Worm (Caenorhabditis elegans) whole organism, L2 larva: ENCODE results near the gene R151.2.

Experiments
- C34F6.9 ChIP-seq: fragments of 150-350 bp; optimal IDR thresholded peaks from 2 replicates; lab custom pipeline; 2014; ENCODE audit warnings: missing biosample characterization, missing genetic modification characterization
- F13H6.1 ChIP-seq: sonication (generic microtip); optimal IDR thresholded peaks from 2 replicates; lab custom pipeline; 2016; ENCODE audit warnings: missing genetic modification characterization, missing compliant biosample characterization
- R02D3.7 ChIP-seq: fragments of 150-350 bp; optimal IDR thresholded peaks from 2 replicates; lab custom pipeline; 2014; ENCODE audit warnings: missing biosample characterization, missing genetic modification characterization
- Y55F3AM.14 ChIP-seq: fragments of 200-800 bp; sonication (Bioruptor generic); optimal IDR thresholded peaks from 2 replicates; lab custom pipeline; 2018; ENCODE audit warnings: mild to moderate bottlenecking, missing genetic modification characterization, missing compliant biosample characterization
- ZK546.5 ChIP-seq: sonication (generic microtip); optimal IDR thresholded peaks from 2 replicates; lab custom pipeline; 2017; ENCODE audit warnings: missing biosample characterization, missing genetic modification characterization
- alr-1 ChIP-seq: fragments of 150-350 bp; optimal IDR thresholded peaks from 2 replicates; lab custom pipeline; 2014; ENCODE audit warnings: missing biosample characterization, missing genetic modification characterization
- aly-2 ChIP-seq: fragments of 150-350 bp; optimal IDR thresholded peaks from 2 replicates; lab custom pipeline; 2014; ENCODE audit warnings: missing biosample characterization, missing genetic modification characterization
- ama-1 ChIP-seq: fragments of 150-350 bp; optimal IDR thresholded peaks from 2 replicates; lab custom pipeline; 2018; ENCODE audit warnings: inconsistent platforms
- blmp-1 ChIP-seq: sonication (generic microtip); optimal IDR thresholded peaks from 2 replicates; lab custom pipeline; 2017; ENCODE audit warnings: missing genetic modification characterization, mild to moderate bottlenecking, missing compliant biosample characterization, antibody characterized with exemption, moderate library complexity; ENCODE audit not compliant: insufficient read depth
- ceh-16 ChIP-seq: fragments of 150-350 bp; optimal IDR thresholded peaks from 2 replicates; lab custom pipeline; 2014; ENCODE audit warnings: missing biosample characterization, missing genetic modification characterization
- crh-2 ChIP-seq: sonication (generic microtip); optimal IDR thresholded peaks from 2 replicates; lab custom pipeline; 2017; ENCODE audit warnings: missing biosample characterization, missing genetic modification characterization
- dmd-4 ChIP-seq: sonication (generic microtip); optimal IDR thresholded peaks from 2 replicates; lab custom pipeline; 2017; ENCODE audit warnings: missing biosample characterization, missing genetic modification characterization
- egl-27 ChIP-seq: sonication (generic microtip); optimal IDR thresholded peaks from 3 replicates; lab custom pipeline; 2017; ENCODE audit warnings: missing biosample characterization, missing genetic modification reagents, missing genetic modification characterization
- elt-1 ChIP-seq: fragments of 150-350 bp; optimal IDR thresholded peaks from 2 replicates; lab custom pipeline; 2014; ENCODE audit warnings: missing biosample characterization, missing genetic modification characterization
- elt-3 ChIP-seq: sonication (generic microtip); optimal IDR thresholded peaks from 2 replicates; lab custom pipeline; 2017; ENCODE audit warnings: missing biosample characterization, missing genetic modification characterization
- lin-11 ChIP-seq: fragments of 150-350 bp; sonication (generic microtip); optimal IDR thresholded peaks from 2 replicates; lab custom pipeline; 2014; ENCODE audit warnings: missing biosample characterization, missing genetic modification characterization, inconsistent platforms, mixed read lengths
- lsy-2 ChIP-seq, 2 experiments: fragments of 150-350 bp in 1 of 2; sonication (generic microtip) in 1 of 2; optimal IDR thresholded peaks; 2 replicates each; lab custom pipeline; 2014 to 2017; ENCODE audit warnings: missing biosample characterization in 2 of 2, missing genetic modification characterization in 2 of 2
- mab-5 ChIP-seq: fragments of 150-350 bp; optimal IDR thresholded peaks from 2 replicates; lab custom pipeline; 2014; ENCODE audit warnings: missing biosample characterization, missing genetic modification characterization
- nhr-10 ChIP-seq: sonication (generic microtip); optimal IDR thresholded peaks from 2 replicates; lab custom pipeline; 2017; ENCODE audit warnings: missing biosample characterization, missing genetic modification characterization
- nhr-12 ChIP-seq: fragments of 150-350 bp; optimal IDR thresholded peaks from 2 replicates; lab custom pipeline; 2014; ENCODE audit warnings: missing biosample characterization, missing genetic modification characterization
- nhr-129 ChIP-seq: fragments of 150-350 bp; optimal IDR thresholded peaks from 2 replicates; lab custom pipeline; 2014; ENCODE audit warnings: missing biosample characterization, missing genetic modification characterization
- nhr-21 ChIP-seq: fragments of 150-350 bp; optimal IDR thresholded peaks from 2 replicates; lab custom pipeline; 2014; ENCODE audit warnings: missing biosample characterization, missing genetic modification characterization
- nhr-23 ChIP-seq: fragments of 150-350 bp; optimal IDR thresholded peaks from 2 replicates; lab custom pipeline; 2014; ENCODE audit warnings: missing biosample characterization, missing genetic modification reagents, missing genetic modification characterization
- nhr-25 ChIP-seq: fragments of 150-350 bp; sonication (generic microtip); optimal IDR thresholded peaks from 3 replicates; lab custom pipeline; 2014; ENCODE audit warnings: missing biosample characterization, missing genetic modification characterization
- peb-1 ChIP-seq: fragments of 150-350 bp; optimal IDR thresholded peaks from 2 replicates; lab custom pipeline; 2014; ENCODE audit warnings: missing biosample characterization, missing genetic modification characterization
- sem-4 ChIP-seq: fragments of 150-350 bp; optimal IDR thresholded peaks from 2 replicates; lab custom pipeline; 2014; ENCODE audit warnings: missing biosample characterization, missing genetic modification reagents, missing genetic modification characterization
- skn-1 ChIP-seq: sonication (generic microtip); optimal IDR thresholded peaks from 2 replicates; lab custom pipeline; 2017; ENCODE audit warnings: missing biosample characterization, missing genetic modification characterization
- sma-3 ChIP-seq: sonication (generic microtip); optimal IDR thresholded peaks from 2 replicates; lab custom pipeline; 2016; ENCODE audit warnings: missing genetic modification reagents, missing genetic modification characterization, missing compliant biosample characterization
- sma-9 ChIP-seq, 2 experiments: fragments of 150-350 bp in 1 of 2; sonication (generic microtip) in 1 of 2; optimal IDR thresholded peaks; 2 replicates each; lab custom pipeline; 2014 to 2016; ENCODE audit warnings: missing genetic modification characterization in 2 of 2, mild to moderate bottlenecking in 1 of 2, missing biosample characterization in 1 of 2, missing compliant biosample characterization in 1 of 2, missing genetic modification reagents in 1 of 2, moderate library complexity in 1 of 2
- snpc-4 ChIP-seq: fragments of 150-350 bp; optimal IDR thresholded peaks from 2 replicates; lab custom pipeline; 2014; ENCODE audit warnings: missing biosample characterization, missing genetic modification characterization
- unc-39 ChIP-seq: fragments of 150-350 bp; optimal IDR thresholded peaks from 2 replicates; lab custom pipeline; 2014; ENCODE audit warnings: missing biosample characterization, missing genetic modification characterization
- unc-55 ChIP-seq: fragments of 150-350 bp; sonication (generic microtip); optimal IDR thresholded peaks from 3 replicates; lab custom pipeline; 2014; ENCODE audit warnings: missing biosample characterization, missing genetic modification reagents, missing genetic modification characterization
- unc-62 ChIP-seq: fragments of 150-350 bp; optimal IDR thresholded peaks from 2 replicates; lab custom pipeline; 2014; ENCODE audit warnings: missing biosample characterization, missing genetic modification reagents, missing genetic modification characterization
- zag-1 ChIP-seq: fragments of 150-350 bp; optimal IDR thresholded peaks from 2 replicates; lab custom pipeline; 2014; ENCODE audit warnings: missing biosample characterization, missing genetic modification characterization
- ztf-11 ChIP-seq: sonication (generic microtip); optimal IDR thresholded peaks from 2 replicates; lab custom pipeline; 2017; ENCODE audit warnings: missing biosample characterization, missing genetic modification characterization

R151.2 gene

DNA sequence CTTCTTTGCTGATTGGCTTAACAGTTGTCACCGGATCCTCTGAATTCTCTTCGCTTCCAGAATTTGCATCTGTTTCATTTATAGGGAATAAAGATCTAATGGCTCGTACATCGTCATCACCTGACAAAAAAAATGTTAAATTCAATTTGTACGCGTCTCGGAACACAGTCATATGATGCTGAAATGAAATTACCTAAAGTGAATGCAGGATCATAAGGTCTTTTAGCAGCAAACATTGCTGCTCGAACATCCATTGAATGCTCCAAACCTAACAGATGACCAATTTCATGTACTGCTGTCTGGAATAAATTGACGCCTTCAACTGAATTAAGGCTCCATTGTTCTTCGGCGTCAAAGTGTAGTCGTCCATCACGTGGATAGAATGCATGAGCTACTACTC is 36.6 kb downstream of the R151.2 start:
- no peak for TF ChIP-seq elt-1 (tag; lab: Kevin White, UChicago)
- TF ChIP-seq ztf-11 (tag; lab: Kevin White, UChicago): no peak
- TF ChIP-seq C34F6.9: no peak
- TF ChIP-seq ama-1 (lab: Kevin White, UChicago): no peak

DNA sequence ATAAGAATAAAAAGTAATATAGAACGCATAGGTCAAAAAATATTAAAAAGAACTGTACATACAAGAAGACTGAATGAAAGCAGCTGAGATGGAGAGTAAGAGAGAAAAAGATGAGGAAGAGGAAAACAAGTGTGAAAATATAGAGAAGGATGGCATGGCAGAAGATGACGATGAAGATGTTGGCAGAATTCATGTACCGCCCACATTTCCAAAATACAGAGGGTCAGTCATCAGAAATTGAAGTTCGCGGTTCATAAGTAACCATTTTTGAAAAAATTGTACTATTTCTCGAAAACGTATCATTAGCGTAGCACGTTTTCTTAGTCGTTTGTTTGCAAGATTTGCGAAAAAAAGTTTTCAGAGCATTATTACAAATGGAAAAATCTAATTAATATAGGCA is 38.0 kb downstream of the R151.2 start, which contains the start of gene zmp-6:
Gene zmp-6, minus strand, starts transcription at position 101 of the 400 bp plus-strand sequence.
- TF ChIP-seq nhr-25 (tag; lab: Kevin White, UChicago) (no peak), mab-5 (tag; lab: Kevin White, UChicago) (no peak), elt-3 (tag; lab: Kevin White, UChicago) (no peak), nhr-12 (tag; lab: Kevin White, UChicago) (no peak), ztf-11 (tag; lab: Kevin White, UChicago) (no peak), unc-39 (no peak), sma-9 (GFP tag; optimal IDR thresholded peaks at IDR 0.05; lab: Kevin White, UChicago) (no peak), sma-9 (tag; optimal IDR thresholded peaks at IDR 0.05; lab: Kevin White, UChicago) (no peak)
- TF ChIP-seq, all 48 proteins: peak for 0

DNA sequence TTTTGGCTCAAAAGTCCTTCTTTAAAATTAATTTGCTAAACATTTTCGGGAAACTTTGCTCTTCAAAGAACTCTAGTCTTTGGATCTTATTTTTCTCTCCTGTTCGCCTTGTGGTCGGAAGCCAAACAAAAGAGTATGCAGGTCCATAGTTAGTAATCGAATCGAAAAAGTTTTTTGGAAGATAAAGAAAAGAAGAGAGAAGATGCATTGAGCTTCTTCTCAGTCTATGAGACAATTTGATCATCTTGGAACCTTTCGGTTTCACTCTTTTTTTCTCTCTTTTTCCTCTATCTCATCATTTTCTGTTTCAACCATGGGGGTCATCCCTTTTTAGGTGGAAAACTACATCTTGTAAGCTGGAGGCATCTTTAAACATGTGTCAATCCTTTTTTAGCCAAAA is 43.9 kb downstream of the R151.2 start:
- TF ChIP-seq lsy-2 (tag; optimal IDR thresholded peaks at IDR 0.05; lab: Kevin White, UChicago): peak in 1 of 2 experiments; percentile 21
- TF ChIP-seq sma-9 (GFP tag; optimal IDR thresholded peaks at IDR 0.05; lab: Kevin White, UChicago): peak; percentile 41
- no peak for TF ChIP-seq sma-9 (tag; optimal IDR thresholded peaks at IDR 0.05; lab: Kevin White, UChicago)
- TF ChIP-seq nhr-25 (tag; lab: Kevin White, UChicago): no peak

DNA sequence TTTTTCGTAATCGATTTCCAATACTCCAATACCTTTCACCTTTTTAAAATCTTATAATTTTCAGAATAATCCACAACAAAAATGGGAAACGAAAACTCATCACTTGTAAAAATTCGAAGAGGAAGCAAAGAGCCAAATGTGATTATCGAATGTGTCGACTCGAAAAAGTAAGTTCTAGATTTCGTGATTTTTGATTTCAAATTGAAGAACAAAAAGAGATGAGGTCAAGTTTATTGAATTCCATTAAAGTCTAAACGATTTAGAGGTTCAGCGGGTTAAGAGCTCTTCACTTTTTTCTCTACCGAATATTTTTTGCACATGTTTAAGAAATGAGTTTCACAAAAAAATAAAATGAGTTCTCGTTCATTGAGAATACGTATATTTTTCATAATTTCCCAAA is 49.2 kb downstream of the R151.2 start, which contains the start of gene B0361.4:
Gene B0361.4, plus strand, starts transcription at position 61 of the 400 bp plus-strand sequence.
- no peak for TF ChIP-seq ZK546.5 (tag; lab: Kevin White, UChicago)
- no peak for TF ChIP-seq R02D3.7
- no peak for TF ChIP-seq blmp-1 (tag; lab: Kevin White, UChicago)
- no peak for TF ChIP-seq unc-39
- no peak for TF ChIP-seq dmd-4 (tag; lab: Kevin White, UChicago)
- TF ChIP-seq sma-9 (GFP tag; optimal IDR thresholded peaks at IDR 0.05; lab: Kevin White, UChicago): no peak
- TF ChIP-seq sma-9 (tag; optimal IDR thresholded peaks at IDR 0.05; lab: Kevin White, UChicago): no peak
- TF ChIP-seq ztf-11 (tag; lab: Kevin White, UChicago): no peak
- TF ChIP-seq lin-11 (tag; lab: Kevin White, UChicago): no peak
- no peak for TF ChIP-seq nhr-12 (tag; lab: Kevin White, UChicago)
- no peak for TF ChIP-seq ama-1 (lab: Kevin White, UChicago)
- no peak for TF ChIP-seq unc-55 (GFP tag; lab: Kevin White, UChicago)
- TF ChIP-seq snpc-4 (tag; lab: Kevin White, UChicago): no peak
- no peak for TF ChIP-seq skn-1 (tag; lab: Kevin White, UChicago)
- TF ChIP-seq elt-3 (tag; lab: Kevin White, UChicago): no peak
- no peak for TF ChIP-seq sma-3 (GFP tag; lab: Kevin White, UChicago)
- no peak for TF ChIP-seq nhr-23
- no peak for TF ChIP-seq C34F6.9
- no peak for TF ChIP-seq nhr-129
- TF ChIP-seq crh-2 (tag; lab: Kevin White, UChicago): no peak

DNA sequence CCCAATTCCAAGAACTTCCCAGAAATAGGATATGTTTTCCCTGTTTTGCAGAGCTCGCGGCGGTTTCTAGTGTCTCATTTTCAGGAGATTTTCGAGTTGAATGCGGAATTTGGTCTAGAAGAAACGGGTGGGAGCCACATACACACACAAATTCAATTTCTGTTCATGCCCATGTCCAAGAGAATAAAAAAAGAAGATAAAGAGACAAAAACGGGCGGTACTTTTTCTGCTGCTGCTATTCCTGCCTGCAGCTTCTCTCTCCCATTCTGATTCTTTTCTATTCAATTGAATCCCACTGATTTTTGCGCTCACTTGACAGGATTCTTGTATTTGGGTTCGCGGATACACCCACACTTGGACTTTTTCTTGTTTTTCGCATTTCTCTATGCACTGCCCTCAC is 52.8 kb downstream of the R151.2 start:
- TF ChIP-seq nhr-10 (tag; lab: Kevin White, UChicago) (no peak), ztf-11 (tag; lab: Kevin White, UChicago) (no peak), aly-2 (no peak), sem-4 (tag; lab: Kevin White, UChicago) (no peak), lsy-2 (tag; optimal IDR thresholded peaks at IDR 0.05; lab: Kevin White, UChicago) (no peak), F13H6.1 (no peak), egl-27 (tag; lab: Kevin White, UChicago) (no peak), dmd-4 (tag; lab: Kevin White, UChicago) (no peak), C34F6.9 (no peak), R02D3.7 (no peak), crh-2 (tag; lab: Kevin White, UChicago) (no peak), nhr-23 (no peak), nhr-12 (tag; lab: Kevin White, UChicago) (no peak), Y55F3AM.14 (GFP tag; lab: Kevin White, UChicago) (no peak), nhr-25 (tag; lab: Kevin White, UChicago) (no peak), alr-1 (no peak), unc-39 (no peak)

DNA sequence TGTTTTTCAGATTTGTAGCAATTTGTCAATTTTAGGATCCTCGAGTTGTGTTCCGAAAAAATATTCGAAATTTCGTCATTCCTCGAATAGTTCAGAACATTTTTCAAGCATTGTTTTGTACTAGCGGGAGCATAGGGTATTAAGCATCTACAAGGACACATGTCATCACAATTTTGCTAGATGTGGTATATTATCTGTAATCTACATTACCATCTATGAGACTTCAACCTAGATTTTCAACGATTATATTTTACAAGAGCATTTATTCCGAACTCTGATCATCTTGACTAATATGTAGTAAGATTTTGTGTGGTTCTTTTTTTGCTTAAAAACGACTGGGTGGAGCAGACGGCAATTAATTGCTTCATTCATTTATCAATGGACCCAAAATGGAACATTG is 53.3 kb downstream of the R151.2 start:
- no peak for TF ChIP-seq zag-1
- no peak for TF ChIP-seq elt-3 (tag; lab: Kevin White, UChicago)
- no peak for TF ChIP-seq unc-62 (GFP tag; lab: Kevin White, UChicago)
- no peak for TF ChIP-seq F13H6.1
- no peak for TF ChIP-seq crh-2 (tag; lab: Kevin White, UChicago)
- no peak for TF ChIP-seq nhr-21 (tag; lab: Kevin White, UChicago)
- no peak for TF ChIP-seq lin-11 (tag; lab: Kevin White, UChicago)
- TF ChIP-seq elt-1 (tag; lab: Kevin White, UChicago): no peak
- TF ChIP-seq dmd-4 (tag; lab: Kevin White, UChicago): no peak
- no peak for TF ChIP-seq peb-1 (tag; lab: Kevin White, UChicago)
- no peak for TF ChIP-seq C34F6.9
- TF ChIP-seq unc-55 (GFP tag; lab: Kevin White, UChicago): no peak
- TF ChIP-seq ceh-16 (tag; lab: Kevin White, UChicago): no peak
- TF ChIP-seq nhr-25 (tag; lab: Kevin White, UChicago): no peak
